Worm (Caenorhabditis elegans): ENCODE measurements around the gene C46E10.1.

DNA sequence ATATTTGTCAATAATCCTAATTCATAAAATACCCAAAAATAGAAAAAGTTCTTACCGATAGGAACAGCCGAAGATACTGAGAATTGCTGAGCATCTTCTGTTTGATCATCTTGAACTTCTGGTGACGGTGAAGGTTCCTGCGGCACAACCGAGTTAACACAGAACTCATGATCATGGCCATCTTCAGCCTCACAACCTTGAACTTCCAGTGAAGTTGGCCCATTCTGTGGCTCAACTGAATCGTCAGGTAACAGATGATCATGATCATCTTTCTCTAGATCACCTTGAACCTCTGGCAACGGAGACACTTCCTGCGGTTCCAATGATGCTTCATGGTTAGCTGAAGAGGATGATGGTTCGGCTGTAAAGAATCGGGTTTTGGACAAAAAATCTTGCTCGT, 47.6 kb downstream of the C46E10.1 start:
- no peak for TF ChIP-seq swsn-7 (tag; optimal IDR thresholded peaks at IDR 0.05)
- TF ChIP-seq snpc-4 (tag; optimal IDR thresholded peaks at IDR 0.05): no peak
- TF ChIP-seq nhr-12 (tag; optimal IDR thresholded peaks at IDR 0.05): no peak
- TF ChIP-seq ama-1 (optimal IDR thresholded peaks at IDR 0.05): no peak
- no peak for TF ChIP-seq pqm-1 (tag; optimal IDR thresholded peaks at IDR 0.05)
- no peak for TF ChIP-seq hpl-2 (GFP tag; optimal IDR thresholded peaks at IDR 0.05)

Measured in whole organism, L1 larva.